Worm (Caenorhabditis elegans): ENCODE data around the gene ins-7.

Gene ins-7

ce11 chrIV:9709887-9710286 lies 27.2 kb upstream of the ins-7 start, which contains the start of gene nhr-38:
TSS of gene nhr-38 (plus strand) at chrIV:9710187.
- no peak for TF ChIP-seq pax-3 (tag; optimal IDR thresholded peaks at IDR 0.05)
- TF ChIP-seq dsc-1 (tag; optimal IDR thresholded peaks at IDR 0.05) = peak; percentile 0

- TF ChIP-seq zag-1 (tag; optimal IDR thresholded peaks at IDR 0.05) = no peak
- no peak for TF ChIP-seq efl-1 (optimal IDR thresholded peaks at IDR 0.05)
- no peak for TF ChIP-seq efl-1 (GFP tag; optimal IDR thresholded peaks at IDR 0.05 in 1 of 2)
- TF ChIP-seq ceh-63 (GFP tag; optimal IDR thresholded peaks at IDR 0.05) = no peak
- no peak for TF ChIP-seq lin-15B (tag; optimal IDR thresholded peaks at IDR 0.05)
- no peak for TF ChIP-seq vab-15 (tag; optimal IDR thresholded peaks at IDR 0.05)
- TF ChIP-seq elt-3 (tag; optimal IDR thresholded peaks at IDR 0.05) = no peak
- no peak for TF ChIP-seq tbx-2 (tag; optimal IDR thresholded peaks at IDR 0.05)
- TF ChIP-seq nhr-19 (GFP tag; conservative IDR thresholded peaks at IDR 0.05) = no peak
- TF ChIP-seq mep-1 (tag; optimal IDR thresholded peaks at IDR 0.05) = no peak
- TF ChIP-seq C16A3.4 (tag; optimal IDR thresholded peaks at IDR 0.05) = no peak
- TF ChIP-seq ets-5 (GFP tag; IDR thresholded peaks at IDR 0.05) = no peak
Observed at ce11 chrIV:9709205-9709604, 26.6 kb upstream of the ins-7 start, which contains the start of gene ant-1.3. TSS of gene ant-1.3 (minus strand) at chrIV:9709305.

- peak; percentile 59 for TF ChIP-seq nhr-71 (tag; optimal IDR thresholded peaks at IDR 0.05)
- TF ChIP-seq isw-1 (GFP tag; IDR thresholded peaks at IDR 0.05) = peak; percentile 17; the same call in 1 of the 2 replicates
- peak; percentile 16 for TF ChIP-seq xbp-1 (tag; optimal IDR thresholded peaks at IDR 0.05)
- TF ChIP-seq lir-3 (tag; optimal IDR thresholded peaks at IDR 0.05; ENCODE audit: poor library complexity) = no peak
- no peak for TF ChIP-seq unc-30 (tag; optimal IDR thresholded peaks at IDR 0.05)
- TF ChIP-seq unc-62 (GFP tag; optimal IDR thresholded peaks at IDR 0.05) = no peak
- no peak for TF ChIP-seq nhr-84 (tag; optimal IDR thresholded peaks at IDR 0.05)
- TF ChIP-seq sox-4 (tag; optimal IDR thresholded peaks at IDR 0.05) = no peak
- TF ChIP-seq rnt-1 (tag; optimal IDR thresholded peaks at IDR 0.05) = no peak
- TF ChIP-seq zag-1 (tag; optimal IDR thresholded peaks at IDR 0.05) = no peak
- peak in 2 of 3 experiments; percentile 23 to 35 for TF ChIP-seq ceh-82 (tag; optimal IDR thresholded peaks at IDR 0.05)
- no peak for TF ChIP-seq irx-1 (tag; optimal IDR thresholded peaks at IDR 0.05)
- TF ChIP-seq nhr-28 (tag; optimal IDR thresholded peaks at IDR 0.05) = no peak
- no peak for TF ChIP-seq zip-4 (GFP tag; optimal IDR thresholded peaks at IDR 0.05)
- no peak for TF ChIP-seq nhr-77 (tag; optimal IDR thresholded peaks at IDR 0.05)
- no peak for TF ChIP-seq nhr-85 (tag)
- peak; percentile 50 to 65 for TF ChIP-seq lin-35 (GFP tag; optimal IDR thresholded peaks at IDR 0.05)
- TF ChIP-seq egl-27 (tag; optimal IDR thresholded peaks at IDR 0.05) = no peak
- no peak for TF ChIP-seq efl-3 (GFP tag; optimal IDR thresholded peaks at IDR 0.05)
- peak; percentile 45 for TF ChIP-seq skn-1 (tag; optimal IDR thresholded peaks at IDR 0.05)
- no peak for TF ChIP-seq C04F5.9 (tag; optimal IDR thresholded peaks at IDR 0.05)
- TF ChIP-seq mdl-1 (tag; optimal IDR thresholded peaks at IDR 0.05) = no peak
- TF ChIP-seq unc-130 (tag; optimal IDR thresholded peaks at IDR 0.05) = no peak
- no peak for TF ChIP-seq fkh-10 (GFP tag; optimal IDR thresholded peaks at IDR 0.05)
- TF ChIP-seq egl-13 (tag; optimal IDR thresholded peaks at IDR 0.05) = no peak
- TF ChIP-seq hlh-17 (GFP tag; optimal IDR thresholded peaks at IDR 0.05; ENCODE audit: borderline replicate concordance) = no peak
- no peak for TF ChIP-seq C34B4.2 (tag; optimal IDR thresholded peaks at IDR 0.05)
- TF ChIP-seq pag-3 (tag; optimal IDR thresholded peaks at IDR 0.05; ENCODE audit: borderline replicate concordance, insufficient read depth) = no peak
- TF ChIP-seq mep-1 (tag; optimal IDR thresholded peaks at IDR 0.05) = peak; percentile 73
- no peak for TF ChIP-seq unc-86 (tag; optimal IDR thresholded peaks at IDR 0.05)
- no peak for TF ChIP-seq ceh-88 (GFP tag; IDR thresholded peaks at IDR 0.05)
- TF ChIP-seq pax-3 (tag; optimal IDR thresholded peaks at IDR 0.05) = no peak
- TF ChIP-seq nhr-19 (GFP tag; conservative IDR thresholded peaks at IDR 0.05) = no peak
- TF ChIP-seq snpc-4 (tag; optimal IDR thresholded peaks at IDR 0.05) = no peak
- TF ChIP-seq pqm-1 (tag; optimal IDR thresholded peaks at IDR 0.05) = no peak
- TF ChIP-seq sup-37 (GFP tag; optimal IDR thresholded peaks at IDR 0.05) = no peak
- peak; percentile 90 for TF ChIP-seq F16B12.6 (tag; optimal IDR thresholded peaks at IDR 0.05)
- no peak for TF ChIP-seq aha-1 (tag; optimal IDR thresholded peaks at IDR 0.05)
- peak; percentile 57 for TF ChIP-seq snu-23 (GFP tag; optimal IDR thresholded peaks at IDR 0.05)
- no peak for TF ChIP-seq lin-39 (tag; optimal IDR thresholded peaks at IDR 0.05)
Observed at ce11 chrIV:9706704-9707197, 24.1 kb upstream of the ins-7 start, which contains the start of the genes dcaf-1 and dph-3. TSS of gene dcaf-1 (minus strand) at chrIV:9706723. TSS of gene dph-3 (plus strand) at chrIV:9707147.
